Worm (Caenorhabditis elegans): ENCODE measurements around the gene cox-15.

cox-15 gene

ce11 chrII:11246506-11246905 is 11.8 kb upstream of the cox-15 start:
- TF ChIP-seq W03F9.2 (tag; optimal IDR thresholded peaks at IDR 0.05) (no peak), dao-5 (tag; optimal IDR thresholded peaks at IDR 0.05) (no peak), him-1 (tag; optimal IDR thresholded peaks at IDR 0.05) (no peak)

ce11 chrII:11242918-11243317 is 8.2 kb upstream of the cox-15 start:
- TF ChIP-seq him-1 (tag; optimal IDR thresholded peaks at IDR 0.05) (no peak), dao-5 (tag; optimal IDR thresholded peaks at IDR 0.05) (no peak), W03F9.2 (tag; optimal IDR thresholded peaks at IDR 0.05) (no peak)

ce11 chrII:11241497-11241896 is 6.7 kb upstream of the cox-15 start:
- TF ChIP-seq dao-5 (tag; optimal IDR thresholded peaks at IDR 0.05) (no peak), W03F9.2 (tag; optimal IDR thresholded peaks at IDR 0.05) (no peak), him-1 (tag; optimal IDR thresholded peaks at IDR 0.05) (no peak)

ce11 chrII:11240963-11241362 is 6.2 kb upstream of the cox-15 start:
- TF ChIP-seq W03F9.2 (tag; optimal IDR thresholded peaks at IDR 0.05) (no peak), dao-5 (tag; optimal IDR thresholded peaks at IDR 0.05) (no peak), him-1 (tag; optimal IDR thresholded peaks at IDR 0.05) (no peak)

ce11 chrII:11240214-11240613 is 5.5 kb upstream of the cox-15 start:
- TF ChIP-seq dao-5 (tag; optimal IDR thresholded peaks at IDR 0.05) (no peak), W03F9.2 (tag; optimal IDR thresholded peaks at IDR 0.05) (no peak), him-1 (tag; optimal IDR thresholded peaks at IDR 0.05) (no peak)

ce11 chrII:11238869-11239647 is 4.3 kb upstream of the cox-15 start, which contains the start of the genes rpn-9 and T06D8.9:
rpn-9 (minus strand) TSS chrII:11238919.
T06D8.9 (plus strand) TSS chrII:11239597.
- TF ChIP-seq W03F9.2 (tag; optimal IDR thresholded peaks at IDR 0.05) (peak; percentile 95), him-1 (tag; optimal IDR thresholded peaks at IDR 0.05) (no peak)

ce11 chrII:11237099-11237498 is 2.3 kb upstream of the cox-15 start, which contains the start of gene fndc-1:
fndc-1 (minus strand) TSS chrII:11237325.
- no peak for TF ChIP-seq dao-5 (tag; optimal IDR thresholded peaks at IDR 0.05)
- no peak for TF ChIP-seq him-1 (tag; optimal IDR thresholded peaks at IDR 0.05)
- no peak for TF ChIP-seq W03F9.2 (tag; optimal IDR thresholded peaks at IDR 0.05)

- TF ChIP-seq him-1 (tag; optimal IDR thresholded peaks at IDR 0.05) (no peak), W03F9.2 (tag; optimal IDR thresholded peaks at IDR 0.05) (no peak), dao-5 (tag; optimal IDR thresholded peaks at IDR 0.05) (no peak)
These were observed 1.5 kb upstream of the cox-15 start, which contains the start of gene cchl-1 for ce11 chrII:11236274-11236673. cchl-1 (minus strand) TSS chrII:11236387.

ce11 chrII:11226379-11226778 is 8.4 kb downstream of the cox-15 start, which contains the start of gene T06D8.2:
T06D8.2 (plus strand) TSS chrII:11226679.
- no peak for TF ChIP-seq dao-5 (tag; optimal IDR thresholded peaks at IDR 0.05)
- TF ChIP-seq him-1 (tag; optimal IDR thresholded peaks at IDR 0.05) = no peak
- no peak for TF ChIP-seq W03F9.2 (tag; optimal IDR thresholded peaks at IDR 0.05)

- TF ChIP-seq dao-5 (tag; optimal IDR thresholded peaks at IDR 0.05) (no peak), W03F9.2 (tag; optimal IDR thresholded peaks at IDR 0.05) (peak; percentile 60), him-1 (tag; optimal IDR thresholded peaks at IDR 0.05) (peak; percentile 28)
These were observed 10.7 kb downstream of the cox-15 start for ce11 chrII:11224045-11224481.

ce11 chrII:11221771-11222355 is 12.9 kb downstream of the cox-15 start, which contains the start of gene plpr-1:
plpr-1 (plus strand) TSS chrII:11222305.
- no peak for TF ChIP-seq him-1 (tag; optimal IDR thresholded peaks at IDR 0.05)
- no peak for TF ChIP-seq dao-5 (tag; optimal IDR thresholded peaks at IDR 0.05)
- no peak for TF ChIP-seq W03F9.2 (tag; optimal IDR thresholded peaks at IDR 0.05)

- no peak for TF ChIP-seq him-1 (tag; optimal IDR thresholded peaks at IDR 0.05)
- TF ChIP-seq dao-5 (tag; optimal IDR thresholded peaks at IDR 0.05) = no peak
- TF ChIP-seq W03F9.2 (tag; optimal IDR thresholded peaks at IDR 0.05) = no peak
These were observed 29.0 kb downstream of the cox-15 start for ce11 chrII:11205783-11206182.

- no peak for TF ChIP-seq W03F9.2 (tag; optimal IDR thresholded peaks at IDR 0.05)
- no peak for TF ChIP-seq dao-5 (tag; optimal IDR thresholded peaks at IDR 0.05)
These were observed 30.0 kb downstream of the cox-15 start for ce11 chrII:11204731-11205130.

- TF ChIP-seq dao-5 (tag; optimal IDR thresholded peaks at IDR 0.05) = no peak
- no peak for TF ChIP-seq W03F9.2 (tag; optimal IDR thresholded peaks at IDR 0.05)
- TF ChIP-seq him-1 (tag; optimal IDR thresholded peaks at IDR 0.05) = no peak
These were observed 32.0 kb downstream of the cox-15 start, which contains the start of gene srap-1 for ce11 chrII:11202581-11203271. srap-1 (plus strand) TSS chrII:11203221.
